Worm (Caenorhabditis elegans): ENCODE data around the gene srt-17.

Gene srt-17

DNA sequence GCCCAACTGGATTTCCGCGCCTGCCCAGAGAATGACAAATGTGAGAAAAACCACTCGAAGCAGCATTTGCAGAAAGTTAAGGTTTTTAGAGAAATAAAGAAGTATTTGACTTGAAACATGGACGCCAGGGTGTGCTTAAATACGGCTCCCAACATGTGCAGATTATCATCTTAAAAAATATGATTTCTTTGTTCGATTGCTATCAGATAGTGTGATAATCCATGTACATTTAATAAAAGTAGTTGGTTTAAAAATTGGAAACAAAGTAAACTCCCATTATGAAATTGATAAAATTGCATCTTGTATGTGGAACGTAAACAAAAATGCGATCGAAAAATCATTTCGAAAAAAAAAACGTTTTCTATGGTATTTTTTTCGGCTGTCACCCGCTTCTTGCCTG is 2.8 kb upstream of the srt-17 start, which contains the start of gene F48G7.8:
Gene F48G7.8 (minus strand): TSS at position 101 of the 400 bp plus-strand sequence.
- TF ChIP-seq tlf-1 (GFP tag; optimal IDR thresholded peaks at IDR 0.05) = no peak
- no peak for TF ChIP-seq nhr-179 (tag; optimal IDR thresholded peaks at IDR 0.05)
- TF ChIP-seq F57A8.1 (GFP tag; optimal IDR thresholded peaks at IDR 0.05) = no peak
- TF ChIP-seq sdz-38 (tag; optimal IDR thresholded peaks at IDR 0.05) = no peak
- TF ChIP-seq lag-1 (GFP tag; IDR thresholded peaks at IDR 0.05) = no peak
- no peak for TF ChIP-seq F33H1.4 (GFP tag; IDR thresholded peaks at IDR 0.05)
- no peak for TF ChIP-seq zim-3 (tag; optimal IDR thresholded peaks at IDR 0.05)

DNA sequence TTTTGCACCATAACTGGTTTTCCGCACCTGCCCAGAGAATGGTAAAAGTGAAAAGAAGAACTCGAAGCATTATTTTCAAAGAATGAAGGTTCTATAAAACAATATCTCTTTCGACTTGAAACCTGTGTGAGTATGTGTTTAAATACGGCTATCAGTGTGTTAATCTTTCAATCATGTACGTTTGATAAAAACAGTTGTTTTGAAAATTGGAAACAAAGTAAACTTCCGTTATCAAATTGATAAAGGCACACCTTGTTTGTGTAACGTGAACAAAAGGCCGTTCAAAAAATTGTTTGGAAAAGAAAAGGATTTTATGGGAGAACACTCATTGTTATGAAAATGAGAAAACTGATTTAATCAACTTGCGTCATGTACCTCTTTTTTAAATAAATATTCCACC is 1.5 kb upstream of the srt-17 start, which contains the start of gene F48G7.7:
Gene F48G7.7 (minus strand): TSS at position 101 of the 400 bp plus-strand sequence.
- TF ChIP-seq ets-4 (GFP tag; optimal IDR thresholded peaks at IDR 0.05) = no peak
- TF ChIP-seq lsl-1 (GFP tag; optimal IDR thresholded peaks at IDR 0.05) = no peak
- no peak for TF ChIP-seq hlh-12 (tag; optimal IDR thresholded peaks at IDR 0.05)
- TF ChIP-seq Y53G8AR.9 (GFP tag; conservative IDR thresholded peaks at IDR 0.05) = no peak
- no peak for TF ChIP-seq F55B11.4 (tag; optimal IDR thresholded peaks at IDR 0.05; ENCODE audit: borderline replicate concordance, insufficient read depth)
- TF ChIP-seq zim-3 (tag; optimal IDR thresholded peaks at IDR 0.05) = no peak
- TF ChIP-seq C17E4.6 (GFP tag; IDR thresholded peaks at IDR 0.05) = no peak
- no peak for TF ChIP-seq mes-4 (tag; optimal IDR thresholded peaks at IDR 0.05)

DNA sequence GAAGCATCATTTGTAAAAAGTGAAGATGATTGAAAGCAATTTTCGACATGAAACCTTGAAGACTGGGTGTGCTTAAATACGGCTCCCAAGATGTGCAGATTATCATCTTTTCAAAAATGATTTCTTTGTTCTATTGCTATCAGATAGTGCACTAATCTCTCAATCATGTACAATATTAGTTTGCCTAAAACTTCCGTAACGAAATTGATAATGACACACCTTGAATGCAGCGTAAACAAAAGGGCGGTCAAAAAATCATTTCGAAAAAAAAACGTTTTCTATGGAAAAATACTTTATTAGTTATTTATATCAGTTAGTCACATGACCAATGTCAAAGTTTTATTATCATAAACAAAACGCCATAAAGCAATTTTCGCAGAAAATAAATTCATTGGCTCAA is 1.9 kb downstream of the srt-17 start, which contains the start of gene F48G7.5:
Gene F48G7.5 (minus strand): TSS at position 34 of the 400 bp plus-strand sequence.
- TF ChIP-seq T26A5.8 (tag; optimal IDR thresholded peaks at IDR 0.05) = no peak
- TF ChIP-seq tbp1 (GFP tag; optimal IDR thresholded peaks at IDR 0.05) = no peak
- no peak for TF ChIP-seq D2030.7 (GFP tag; IDR thresholded peaks at IDR 0.05)
- TF ChIP-seq repo-1 (tag; optimal IDR thresholded peaks at IDR 0.05) = no peak

DNA sequence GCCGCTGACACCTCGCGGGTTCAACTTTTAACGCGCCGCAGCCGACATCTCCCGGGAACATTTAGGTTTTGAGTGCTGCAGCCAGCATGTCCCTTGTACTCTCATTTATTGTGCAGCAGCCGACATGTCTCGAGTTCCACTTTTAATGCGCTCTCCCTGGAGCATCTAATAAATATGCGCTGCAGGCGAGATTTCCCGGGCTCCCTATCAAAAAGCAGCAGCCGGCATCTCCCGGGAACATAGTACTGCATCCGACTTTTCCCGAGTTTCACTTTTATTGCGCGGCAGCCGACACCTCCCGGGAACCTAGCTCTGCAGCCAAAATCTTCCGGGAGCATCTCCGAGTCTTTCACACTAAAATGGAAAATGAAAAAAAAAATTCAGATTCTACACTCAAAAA is 3.8 kb downstream of the srt-17 start:
- no peak for TF ChIP-seq aptf-2 (GFP tag; conservative IDR thresholded peaks at IDR 0.05)
- TF ChIP-seq Y67H2A.10 (GFP tag; conservative IDR thresholded peaks at IDR 0.05) = no peak
- TF ChIP-seq cebp-2 (GFP tag; IDR thresholded peaks at IDR 0.05) = no peak
- no peak for TF ChIP-seq nfya-2 (GFP tag; IDR thresholded peaks at IDR 0.05)
- no peak for TF ChIP-seq ekl-4 (GFP tag; IDR thresholded peaks at IDR 0.05)
- TF ChIP-seq C17E4.6 (GFP tag; IDR thresholded peaks at IDR 0.05) = no peak
- peak; percentile 51; the same call in 1 of the 2 replicates for TF ChIP-seq zfh-2 (GFP tag; conservative IDR thresholded peaks at IDR 0.05)
- no peak for TF ChIP-seq sea-2 (GFP tag; IDR thresholded peaks at IDR 0.05)

DNA sequence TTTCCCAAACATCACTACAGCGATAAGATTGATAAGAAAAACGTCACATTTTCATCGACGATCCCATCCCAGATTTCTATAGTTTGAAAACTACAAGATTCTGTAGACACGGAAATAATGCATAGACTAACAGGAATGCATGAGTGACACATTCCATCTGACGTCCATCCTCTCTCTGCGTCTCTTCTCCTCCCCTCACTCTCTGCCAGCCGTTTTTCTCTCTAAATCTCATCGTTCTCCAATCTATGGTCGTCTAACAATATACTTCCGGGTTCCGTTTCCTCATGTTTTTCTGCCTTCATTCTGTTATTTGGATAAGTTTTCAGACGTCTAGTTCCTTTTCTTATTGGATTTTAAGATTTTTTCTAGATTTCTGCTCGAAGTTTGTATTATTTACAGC is 5.8 kb downstream of the srt-17 start, which contains the start of gene F48G7.4:
Gene F48G7.4 (plus strand): TSS at position 400 of the 400 bp plus-strand sequence.
- TF ChIP-seq Y53F4B.3 (GFP tag; IDR thresholded peaks at IDR 0.05) (no peak), nhr-179 (tag; optimal IDR thresholded peaks at IDR 0.05) (no peak), Y56A3A.18 (GFP tag; IDR thresholded peaks at IDR 0.05) (no peak), tlf-1 (GFP tag; optimal IDR thresholded peaks at IDR 0.05) (no peak), madf-8 (GFP tag; conservative IDR thresholded peaks at IDR 0.05) (no peak), lin-35 (GFP tag; optimal IDR thresholded peaks at IDR 0.05) (no peak), athp-1 (tag; optimal IDR thresholded peaks at IDR 0.05) (no peak), nhr-80 (tag; optimal IDR thresholded peaks at IDR 0.05) (peak; percentile 20), ztf-28 (GFP tag; IDR thresholded peaks at IDR 0.05) (no peak), Y67H2A.10 (GFP tag; conservative IDR thresholded peaks at IDR 0.05) (no peak), hmg-1.2 (GFP tag; IDR thresholded peaks at IDR 0.05) (peak; percentile 89), nfya-1 (tag; optimal IDR thresholded peaks at IDR 0.05; ENCODE audit: borderline replicate concordance, insufficient read depth) (no peak), ztf-25 (GFP tag; IDR thresholded peaks at IDR 0.05) (no peak), pha-4 (tag; optimal IDR thresholded peaks at IDR 0.05) (no peak), K12H6.12 (tag; optimal IDR thresholded peaks at IDR 0.05) (peak; percentile 54), F33H1.4 (GFP tag; IDR thresholded peaks at IDR 0.05) (no peak), let-607 (tag; optimal IDR thresholded peaks at IDR 0.05) (no peak), lin-54 (GFP tag; optimal IDR thresholded peaks at IDR 0.05) (no peak), efl-1 (GFP tag; optimal IDR thresholded peaks at IDR 0.05) (no peak), hrde-1 (tag; optimal IDR thresholded peaks at IDR 0.05; ENCODE audit: borderline replicate concordance) (no peak), lin-26 (GFP tag; IDR thresholded peaks at IDR 0.05) (no peak)
